Fruit fly (Drosophila melanogaster): ENCODE results near the gene CG15715.

Gene CG15715

DNA sequence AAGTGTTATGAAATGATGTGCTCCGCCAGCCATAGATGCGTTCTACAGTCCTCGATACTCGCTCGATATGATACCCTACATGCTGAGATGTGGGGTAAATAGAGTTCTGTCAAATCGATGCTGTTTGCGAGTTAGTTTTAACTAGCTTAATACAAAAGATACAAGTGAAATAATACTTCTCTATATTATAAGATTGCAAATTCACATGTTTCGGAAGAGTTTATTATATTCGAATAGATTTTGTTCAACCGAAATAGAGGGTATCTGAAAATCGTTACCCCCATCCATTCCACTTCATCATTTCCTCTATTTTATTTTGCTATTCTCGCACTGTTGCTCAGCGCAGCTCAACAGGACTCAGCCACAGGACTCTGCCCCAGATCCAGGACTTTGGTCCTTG lies 43.0 kb downstream of the CG15715 start (continued):
- peak; percentile 70 for TF ChIP-seq gem (tag; optimal IDR thresholded peaks at IDR 0.05)
- peak; percentile 16 for TF ChIP-seq dmrt99B (tag; optimal IDR thresholded peaks at IDR 0.05)
- no peak for TF ChIP-seq disco-r (GFP tag; optimal IDR thresholded peaks at IDR 0.05)
- TF ChIP-seq CG5953 (GFP tag; IDR thresholded peaks at IDR 0.05): no peak
- no peak for TF ChIP-seq cg (GFP tag; optimal IDR thresholded peaks at IDR 0.05)
- TF ChIP-seq Xrp1 (GFP tag; IDR thresholded peaks at IDR 0.05): peak; percentile 78
- TF ChIP-seq ci (GFP tag; IDR thresholded peaks at IDR 0.05): peak; percentile 71; the same call in 2 of the 3 replicates
- TF ChIP-seq HHEX (GFP tag; optimal IDR thresholded peaks at IDR 0.05): no peak
- peak; percentile 82 for TF ChIP-seq row (GFP tag; IDR thresholded peaks at IDR 0.05)
- TF ChIP-seq pum (GFP tag; optimal IDR thresholded peaks at IDR 0.05): no peak
- TF ChIP-seq Bdp1 (GFP tag; optimal IDR thresholded peaks at IDR 0.05): no peak
- TF ChIP-seq CG12299 (tag; optimal IDR thresholded peaks at IDR 0.05): no peak
- peak; percentile 0 for TF ChIP-seq CG10274 (GFP tag; optimal IDR thresholded peaks at IDR 0.05)
- TF ChIP-seq CG9876 (GFP tag; optimal IDR thresholded peaks at IDR 0.05): no peak
- no peak for TF ChIP-seq Fer2 (tag; optimal IDR thresholded peaks at IDR 0.05)
- TF ChIP-seq vfl (GFP tag; optimal IDR thresholded peaks at IDR 0.05): no peak
- peak; percentile 51 for TF ChIP-seq lab (GFP tag; optimal IDR thresholded peaks at IDR 0.05)
- TF ChIP-seq crc (GFP tag; optimal IDR thresholded peaks at IDR 0.05): no peak
- no peak for TF ChIP-seq CG7987 (GFP tag; optimal IDR thresholded peaks at IDR 0.05)
- no peak for TF ChIP-seq NC2α (GFP tag; optimal IDR thresholded peaks at IDR 0.05)
- no peak for TF ChIP-seq gcm (GFP tag; optimal IDR thresholded peaks at IDR 0.05)
- peak; percentile 0 for TF ChIP-seq caup (GFP tag; optimal IDR thresholded peaks at IDR 0.05; ENCODE audit: severe bottlenecking)
- no peak for TF ChIP-seq pita (GFP tag; optimal IDR thresholded peaks at IDR 0.05)
- no peak for TF ChIP-seq sima (GFP tag; optimal IDR thresholded peaks at IDR 0.05)
- no peak for TF ChIP-seq fu2 (GFP tag; optimal IDR thresholded peaks at IDR 0.05)
- TF ChIP-seq slp2 (GFP tag; optimal IDR thresholded peaks at IDR 0.05): no peak
- peak; percentile 45 for TF ChIP-seq bcd (GFP tag; optimal IDR thresholded peaks at IDR 0.05)
- no peak for TF ChIP-seq CG13894 (tag; optimal IDR thresholded peaks at IDR 0.05)
- no peak for TF ChIP-seq Lhr (GFP tag; optimal IDR thresholded peaks at IDR 0.05)
- TF ChIP-seq CG17361 (GFP tag; IDR thresholded peaks at IDR 0.05): 0 out of 3 replicates have a peak, but pooled peaks have one; percentile 39
- TF ChIP-seq CG11398 (GFP tag; optimal IDR thresholded peaks at IDR 0.05): no peak
- no peak; the same call in none of the 2 replicates for TF ChIP-seq wdn (GFP tag; IDR thresholded peaks at IDR 0.05)
- no peak for TF ChIP-seq CG4707 (GFP tag; optimal IDR thresholded peaks at IDR 0.05)
- no peak for TF ChIP-seq cas (GFP tag; IDR thresholded peaks at IDR 0.05)
- TF ChIP-seq hbn (GFP tag; IDR thresholded peaks at IDR 0.05; ENCODE audit: partially characterized antibody): no peak
- TF ChIP-seq ase (GFP tag; IDR thresholded peaks at IDR 0.05): no peak
- TF ChIP-seq salm (tag; optimal IDR thresholded peaks at IDR 0.05): no peak
- no peak for TF ChIP-seq CG17186 (GFP tag; optimal IDR thresholded peaks at IDR 0.05)
- TF ChIP-seq tna (GFP tag; IDR thresholded peaks at IDR 0.05; ENCODE audit: partially characterized antibody): no peak
- TF ChIP-seq Dek (tag; optimal IDR thresholded peaks at IDR 0.05): no peak
- no peak for TF ChIP-seq trem (tag; optimal IDR thresholded peaks at IDR 0.05)
- TF ChIP-seq odd (GFP tag; optimal IDR thresholded peaks at IDR 0.05): no peak
- TF ChIP-seq CG5180 (GFP tag; optimal IDR thresholded peaks at IDR 0.05): no peak
- TF ChIP-seq CG12769 (tag; optimal IDR thresholded peaks at IDR 0.05): peak; percentile 6
- no peak for TF ChIP-seq CG14667 (GFP tag; IDR thresholded peaks at IDR 0.05)
- TF ChIP-seq CG11696 (GFP tag; IDR thresholded peaks at IDR 0.05): no peak
- no peak for TF ChIP-seq ro (GFP tag; IDR thresholded peaks at IDR 0.05)
- no peak for TF ChIP-seq CG11560 (tag; IDR thresholded peaks at IDR 0.05)
- peak; percentile 14 for TF ChIP-seq org-1 (GFP tag; optimal IDR thresholded peaks at IDR 0.05)
- no peak for TF ChIP-seq CG11695 (GFP tag; IDR thresholded peaks at IDR 0.05)
- no peak for TF ChIP-seq CG3995 (GFP tag; optimal IDR thresholded peaks at IDR 0.05)
- TF ChIP-seq CTCF (GFP tag; optimal IDR thresholded peaks at IDR 0.05): no peak

Measured in whole organism, embryonic.